Worm (Caenorhabditis elegans): ENCODE data around the gene Y46D2A.2.

Y46D2A.2 gene

ce11 chrII:3322257-3322656 is 822 bp downstream of the Y46D2A.2 start, which contains the start of gene Y46D2A.1:
Y46D2A.1 (plus strand) TSS chrII:3322557.
- TF ChIP-seq lin-15B (tag; optimal IDR thresholded peaks at IDR 0.05) (no peak), elt-2 (tag; optimal IDR thresholded peaks at IDR 0.05) (peak; percentile 49)

ce11 chrII:3318839-3319238 is 4.2 kb downstream of the Y46D2A.2 start:
- TF ChIP-seq nhr-12 (tag; optimal IDR thresholded peaks at IDR 0.05) = no peak
- TF ChIP-seq elt-2 (tag; optimal IDR thresholded peaks at IDR 0.05) = peak; percentile 84
- no peak for TF ChIP-seq hlh-4 (tag; optimal IDR thresholded peaks at IDR 0.05)
- peak; percentile 17 for TF ChIP-seq nhr-20 (tag; optimal IDR thresholded peaks at IDR 0.05)
- TF ChIP-seq egl-13 (tag; optimal IDR thresholded peaks at IDR 0.05) = no peak

- TF ChIP-seq Y116A8C.19 (tag; optimal IDR thresholded peaks at IDR 0.05; ENCODE audit: borderline replicate concordance) (no peak), ama-1 (optimal IDR thresholded peaks at IDR 0.05) (no peak), vab-15 (tag; optimal IDR thresholded peaks at IDR 0.05) (no peak), grh-1 (GFP tag; IDR thresholded peaks at IDR 0.05) (no peak), irx-1 (tag; optimal IDR thresholded peaks at IDR 0.05) (no peak), sup-37 (GFP tag; optimal IDR thresholded peaks at IDR 0.05) (no peak), skn-1 (tag; optimal IDR thresholded peaks at IDR 0.05) (no peak), egl-27 (tag; optimal IDR thresholded peaks at IDR 0.05) (no peak), ceh-8 (GFP tag; optimal IDR thresholded peaks at IDR 0.05) (no peak), nhr-76 (tag; optimal IDR thresholded peaks at IDR 0.05) (no peak), lin-35 (GFP tag; optimal IDR thresholded peaks at IDR 0.05) (no peak), pax-3 (tag; optimal IDR thresholded peaks at IDR 0.05) (no peak), ztf-11 (tag; optimal IDR thresholded peaks at IDR 0.05) (no peak), C34B4.2 (tag; optimal IDR thresholded peaks at IDR 0.05) (no peak), ceh-63 (GFP tag; optimal IDR thresholded peaks at IDR 0.05) (no peak)
Observed at ce11 chrII:3313442-3313841, 9.6 kb downstream of the Y46D2A.2 start, which contains the start of gene F39E9.6. F39E9.6 (minus strand) TSS chrII:3313542.

ce11 chrII:3310957-3311657 is 12.0 kb downstream of the Y46D2A.2 start:
- TF ChIP-seq elt-2 (tag; optimal IDR thresholded peaks at IDR 0.05) (peak; percentile 50), zag-1 (tag; optimal IDR thresholded peaks at IDR 0.05) (no peak), ceh-88 (GFP tag; IDR thresholded peaks at IDR 0.05) (no peak), ztf-11 (tag; optimal IDR thresholded peaks at IDR 0.05) (no peak), ceh-8 (GFP tag; optimal IDR thresholded peaks at IDR 0.05) (no peak), snpc-4 (tag; optimal IDR thresholded peaks at IDR 0.05) (no peak), pqm-1 (tag; optimal IDR thresholded peaks at IDR 0.05) (no peak), nhr-84 (tag; optimal IDR thresholded peaks at IDR 0.05) (no peak), irx-1 (tag; optimal IDR thresholded peaks at IDR 0.05) (no peak), rnt-1 (tag; optimal IDR thresholded peaks at IDR 0.05) (peak; percentile 16), blmp-1 (tag; optimal IDR thresholded peaks at IDR 0.05) (no peak), lin-39 (tag; optimal IDR thresholded peaks at IDR 0.05) (no peak), ceh-90 (tag; optimal IDR thresholded peaks at IDR 0.05) (no peak), unc-98 (GFP tag; IDR thresholded peaks at IDR 0.05) (no peak), nhr-77 (tag; optimal IDR thresholded peaks at IDR 0.05) (no peak), lsy-2 (tag; optimal IDR thresholded peaks at IDR 0.05) (no peak), hpl-2 (GFP tag; optimal IDR thresholded peaks at IDR 0.05) (no peak)

ce11 chrII:3303582-3303981 is 19.5 kb downstream of the Y46D2A.2 start:
- TF ChIP-seq nhr-19 (GFP tag; conservative IDR thresholded peaks at IDR 0.05) = peak; percentile 56
- peak; percentile 12 to 16 for TF ChIP-seq efl-1 (optimal IDR thresholded peaks at IDR 0.05)
- peak in 1 of 2 experiments; percentile 14 for TF ChIP-seq efl-1 (GFP tag; optimal IDR thresholded peaks at IDR 0.05 in 1 of 2)
- no peak for TF ChIP-seq fos-1 (tag; optimal IDR thresholded peaks at IDR 0.05)
- peak in 1 of 6 experiments; percentile 4 for TF ChIP-seq elt-3 (tag; optimal IDR thresholded peaks at IDR 0.05)
- peak; percentile 33 for TF ChIP-seq snu-23 (GFP tag; optimal IDR thresholded peaks at IDR 0.05)
- TF ChIP-seq lsy-2 (tag; optimal IDR thresholded peaks at IDR 0.05) = peak in 1 of 2 experiments; percentile 23
- TF ChIP-seq nhr-47 (tag; optimal IDR thresholded peaks at IDR 0.05) = peak; percentile 16
- no peak for TF ChIP-seq nhr-11 (tag; optimal IDR thresholded peaks at IDR 0.05)
- peak; percentile 10 for TF ChIP-seq nhr-71 (tag; optimal IDR thresholded peaks at IDR 0.05)
- peak; percentile 45 for TF ChIP-seq lin-14 (GFP tag; optimal IDR thresholded peaks at IDR 0.05)
- peak; percentile 75 for TF ChIP-seq nhr-85 (tag)
